Worm (Caenorhabditis elegans): Measurements from ENCODE around the gene T07F10.3.

The T07F10.3 gene

DNA sequence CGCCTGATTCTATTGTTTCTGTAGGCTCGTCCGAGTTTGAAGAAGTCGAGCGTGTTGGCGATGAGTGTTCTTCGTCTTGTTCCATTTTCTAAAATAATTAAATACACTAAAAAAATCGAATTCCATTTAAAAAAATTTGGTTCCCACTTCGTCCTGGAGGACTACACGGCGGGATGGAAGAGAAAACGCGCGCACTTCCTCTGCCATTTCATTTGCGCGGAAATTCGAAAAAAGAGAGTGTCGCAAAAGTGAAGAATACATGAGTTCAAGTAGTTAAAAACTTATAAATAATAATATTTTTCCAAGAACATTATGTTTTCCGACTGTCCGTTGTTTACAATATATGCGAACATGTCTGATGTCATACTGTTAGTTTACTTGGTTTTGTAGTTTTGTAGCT lies at the start of gene T07F10.3:
TSS of gene T07F10.3 (minus strand) at position 98 of the 400 bp plus-strand sequence.
- TF ChIP-seq W03F9.2 (tag; optimal IDR thresholded peaks at IDR 0.05) (peak; percentile 78), dao-5 (tag; optimal IDR thresholded peaks at IDR 0.05) (no peak), him-1 (tag; optimal IDR thresholded peaks at IDR 0.05) (peak; percentile 82)

DNA sequence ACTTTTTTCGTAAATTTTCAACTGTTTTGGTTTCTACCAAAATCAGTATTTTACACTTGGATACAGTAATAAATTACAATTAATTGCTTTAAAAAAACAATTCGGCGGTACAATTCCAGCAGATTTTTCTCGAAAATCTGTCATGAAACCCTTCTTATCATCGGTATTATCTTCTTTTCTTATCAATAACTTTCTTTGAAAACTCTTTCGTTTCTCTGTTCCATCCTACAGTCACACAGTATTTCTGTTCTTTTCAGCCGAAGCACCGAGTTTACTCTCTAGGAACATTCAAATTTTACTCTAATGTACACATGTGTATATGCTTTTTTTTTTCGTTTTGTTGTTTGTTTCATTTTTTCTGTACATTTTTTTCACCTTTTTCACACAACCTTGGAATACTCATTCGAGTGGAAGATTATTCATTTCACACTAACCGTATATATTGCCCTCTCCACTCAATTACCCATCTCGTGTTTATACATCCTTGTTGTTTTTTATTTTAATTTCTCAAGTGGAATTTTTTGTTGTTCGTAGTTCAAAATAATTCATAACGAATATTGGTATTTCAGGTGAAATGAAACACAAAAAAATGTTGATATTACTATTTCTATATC lies 39.8 kb upstream of the T07F10.3 start, which contains the start of gene nid-1:
TSS of gene nid-1 (plus strand) at position 564 of the 614 bp plus-strand sequence.
- peak; percentile 40 for TF ChIP-seq W03F9.2 (tag; optimal IDR thresholded peaks at IDR 0.05)
- TF ChIP-seq dao-5 (tag; optimal IDR thresholded peaks at IDR 0.05): no peak
- no peak for TF ChIP-seq him-1 (tag; optimal IDR thresholded peaks at IDR 0.05)

DNA sequence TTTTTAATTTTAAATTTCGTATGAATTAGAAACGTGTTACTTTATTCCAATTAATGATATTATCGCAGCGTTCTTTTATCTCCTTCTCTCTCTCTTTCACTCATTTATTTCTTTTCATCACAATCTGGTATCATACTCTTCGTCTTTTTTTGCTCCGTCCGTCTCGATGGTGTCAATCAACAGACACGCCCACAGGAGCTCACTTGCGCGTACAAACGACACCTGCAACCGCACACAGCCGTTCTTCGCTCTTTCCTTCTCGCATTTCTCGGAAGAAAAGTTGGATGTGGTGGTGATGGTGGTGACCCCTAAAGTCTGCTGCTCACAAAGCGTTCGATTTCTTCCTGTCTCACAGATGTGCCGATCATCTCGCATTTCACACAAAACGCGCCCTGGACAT lies 38.8 kb upstream of the T07F10.3 start:
- TF ChIP-seq W03F9.2 (tag; optimal IDR thresholded peaks at IDR 0.05) (no peak), dao-5 (tag; optimal IDR thresholded peaks at IDR 0.05) (no peak), him-1 (tag; optimal IDR thresholded peaks at IDR 0.05) (no peak)

DNA sequence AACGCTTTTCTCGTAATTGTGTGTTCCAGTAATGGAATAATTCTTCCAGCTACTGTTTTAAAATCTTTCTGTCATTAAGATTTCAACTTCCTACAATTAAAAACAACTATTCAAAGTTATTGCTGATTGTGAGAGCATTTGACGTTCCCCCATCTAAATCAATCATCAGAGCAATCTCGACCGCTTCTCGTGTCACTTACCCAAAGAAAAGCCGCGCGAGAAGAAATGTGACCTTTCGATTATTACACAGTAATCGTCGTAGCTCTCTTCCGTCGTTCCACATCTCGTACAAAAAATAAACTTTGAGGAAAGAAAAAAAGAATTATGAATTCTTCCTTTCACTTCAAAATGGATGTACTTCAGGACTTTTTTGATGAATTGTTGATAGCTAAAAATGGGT lies 37.6 kb upstream of the T07F10.3 start:
- no peak for TF ChIP-seq W03F9.2 (tag; optimal IDR thresholded peaks at IDR 0.05)
- TF ChIP-seq dao-5 (tag; optimal IDR thresholded peaks at IDR 0.05): no peak
- no peak for TF ChIP-seq him-1 (tag; optimal IDR thresholded peaks at IDR 0.05)

DNA sequence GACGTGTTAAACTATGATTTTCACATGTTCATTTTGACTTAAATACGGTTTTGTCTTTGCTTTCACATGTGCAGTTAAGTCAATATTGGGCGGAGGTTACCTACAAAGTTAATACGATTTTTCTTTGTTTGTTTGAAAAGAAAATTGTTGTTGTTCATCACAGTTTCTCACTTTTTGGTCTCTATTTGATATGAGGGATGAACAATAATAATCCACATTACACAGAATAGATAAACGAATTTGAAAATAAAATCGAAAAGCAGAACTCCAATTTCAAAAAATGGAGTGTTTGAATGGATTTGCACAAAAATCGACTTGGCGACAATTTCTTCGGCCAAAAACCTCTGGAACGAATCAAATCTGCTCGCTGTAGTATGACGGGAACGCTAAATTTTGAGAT lies 36.9 kb upstream of the T07F10.3 start, which contains the start of gene ttr-29:
TSS of gene ttr-29 (minus strand) at position 101 of the 400 bp plus-strand sequence.
- TF ChIP-seq dao-5 (tag; optimal IDR thresholded peaks at IDR 0.05) (no peak), W03F9.2 (tag; optimal IDR thresholded peaks at IDR 0.05) (no peak), him-1 (tag; optimal IDR thresholded peaks at IDR 0.05) (no peak)

- TF ChIP-seq him-1 (tag; optimal IDR thresholded peaks at IDR 0.05): no peak
- no peak for TF ChIP-seq dao-5 (tag; optimal IDR thresholded peaks at IDR 0.05)
- TF ChIP-seq W03F9.2 (tag; optimal IDR thresholded peaks at IDR 0.05): no peak
These were observed 35.2 kb upstream of the T07F10.3 start, which contains the start of gene ttr-28 for ce11 chrV:12905074-12905473. Gene ttr-28 (minus strand): TSS chrV:12905174.

ce11 chrV:12904054-12904453 lies 34.2 kb upstream of the T07F10.3 start, which contains the start of gene ttr-27:
Gene ttr-27 (minus strand): TSS chrV:12904098.
- TF ChIP-seq him-1 (tag; optimal IDR thresholded peaks at IDR 0.05): no peak
- no peak for TF ChIP-seq dao-5 (tag; optimal IDR thresholded peaks at IDR 0.05)
- TF ChIP-seq W03F9.2 (tag; optimal IDR thresholded peaks at IDR 0.05): no peak

DNA sequence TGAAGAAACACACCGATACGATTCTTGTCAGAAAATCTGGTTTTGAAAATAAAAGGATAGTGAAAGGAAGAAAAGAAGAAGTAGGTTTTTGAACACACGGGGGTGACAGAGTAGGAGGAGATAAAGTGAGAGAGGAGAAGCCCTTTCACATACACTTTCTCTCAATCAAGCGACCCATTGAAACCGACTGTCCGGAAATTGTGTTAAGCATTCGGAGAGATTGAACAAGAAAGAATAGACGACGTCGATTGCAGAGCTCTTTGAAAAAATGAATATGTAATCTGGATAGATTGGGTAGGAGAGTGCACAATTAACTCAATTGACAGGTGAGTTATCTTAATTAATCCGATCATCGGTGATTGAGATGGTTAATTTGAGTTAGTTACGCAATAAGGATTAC lies 31.5 kb upstream of the T07F10.3 start:
- TF ChIP-seq dao-5 (tag; optimal IDR thresholded peaks at IDR 0.05) (no peak), him-1 (tag; optimal IDR thresholded peaks at IDR 0.05) (no peak), W03F9.2 (tag; optimal IDR thresholded peaks at IDR 0.05) (no peak)

- no peak for TF ChIP-seq W03F9.2 (tag; optimal IDR thresholded peaks at IDR 0.05)
- TF ChIP-seq dao-5 (tag; optimal IDR thresholded peaks at IDR 0.05): no peak
- TF ChIP-seq him-1 (tag; optimal IDR thresholded peaks at IDR 0.05): no peak
These were observed 28.9 kb upstream of the T07F10.3 start for ce11 chrV:12898583-12899232.

- TF ChIP-seq dao-5 (tag; optimal IDR thresholded peaks at IDR 0.05): no peak
- no peak for TF ChIP-seq W03F9.2 (tag; optimal IDR thresholded peaks at IDR 0.05)
- no peak for TF ChIP-seq him-1 (tag; optimal IDR thresholded peaks at IDR 0.05)
These were observed 27.5 kb upstream of the T07F10.3 start for ce11 chrV:12897338-12897737.

DNA sequence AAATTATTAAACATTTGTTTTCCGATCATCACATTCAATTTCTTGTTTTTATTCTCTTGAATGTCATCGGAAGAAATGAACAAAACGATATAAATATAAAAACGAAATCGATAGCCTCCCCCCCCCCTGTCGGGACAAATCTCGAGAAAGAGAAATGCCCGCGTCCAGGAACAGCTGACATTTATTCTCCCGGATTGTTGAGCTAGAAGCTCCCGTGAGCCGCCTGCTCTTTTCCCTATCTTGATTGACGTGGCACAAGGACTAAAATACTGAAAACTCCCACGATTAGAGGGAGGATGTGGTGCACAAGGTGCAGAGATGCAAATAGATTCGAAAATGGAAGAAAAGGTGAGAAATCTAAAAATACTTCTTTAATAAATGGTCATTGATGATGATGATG lies 27.0 kb upstream of the T07F10.3 start:
- no peak for TF ChIP-seq dao-5 (tag; optimal IDR thresholded peaks at IDR 0.05)
- TF ChIP-seq W03F9.2 (tag; optimal IDR thresholded peaks at IDR 0.05): no peak
- TF ChIP-seq him-1 (tag; optimal IDR thresholded peaks at IDR 0.05): no peak

DNA sequence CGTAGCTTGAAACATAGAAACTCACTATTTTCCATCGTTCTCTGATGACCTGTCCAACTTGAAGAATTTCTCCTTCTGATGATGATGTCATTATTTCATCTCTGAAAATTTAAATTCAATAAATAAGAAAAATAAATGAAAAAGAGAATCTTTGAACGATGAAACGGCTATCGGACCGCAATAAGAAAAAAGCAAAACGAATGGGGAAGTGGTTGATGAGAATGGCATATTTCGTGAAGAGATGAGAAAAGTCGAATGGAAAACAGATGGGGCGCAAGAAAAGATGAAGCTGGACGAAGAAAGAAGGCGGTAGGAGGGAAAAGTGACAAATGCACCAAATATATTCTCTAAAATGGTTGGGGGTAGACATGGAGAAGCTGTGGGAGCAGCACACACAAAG lies 25.9 kb upstream of the T07F10.3 start, which contains the start of gene ttbk-7:
TSS of gene ttbk-7 (minus strand) at position 101 of the 400 bp plus-strand sequence.
- no peak for TF ChIP-seq dao-5 (tag; optimal IDR thresholded peaks at IDR 0.05)
- TF ChIP-seq him-1 (tag; optimal IDR thresholded peaks at IDR 0.05): no peak
- TF ChIP-seq W03F9.2 (tag; optimal IDR thresholded peaks at IDR 0.05): no peak

ce11 chrV:12885860-12886259 lies 16.0 kb upstream of the T07F10.3 start, which contains the start of gene glb-24:
Gene glb-24 (minus strand): TSS chrV:12885960.
- TF ChIP-seq dao-5 (tag; optimal IDR thresholded peaks at IDR 0.05) (no peak), him-1 (tag; optimal IDR thresholded peaks at IDR 0.05) (no peak), W03F9.2 (tag; optimal IDR thresholded peaks at IDR 0.05) (no peak)

DNA sequence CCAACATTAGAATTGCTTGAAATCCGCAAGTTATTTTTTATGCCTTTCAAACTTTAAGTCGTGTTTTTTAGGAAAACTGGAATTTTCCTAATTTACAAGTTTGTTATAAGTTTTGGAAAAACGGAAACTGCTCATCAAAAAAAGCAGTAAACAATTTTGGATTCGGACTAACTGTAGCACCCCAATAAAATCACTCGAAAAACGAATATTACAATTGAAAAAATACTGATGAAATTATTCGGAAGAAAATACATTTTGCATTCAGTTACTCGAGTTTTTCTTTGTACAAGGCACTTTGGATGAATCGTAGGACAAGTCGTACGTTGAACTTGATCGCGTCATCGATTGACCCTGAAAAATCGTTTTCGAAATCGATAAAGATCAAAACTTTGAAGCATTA lies 12.5 kb upstream of the T07F10.3 start:
- no peak for TF ChIP-seq him-1 (tag; optimal IDR thresholded peaks at IDR 0.05)
- TF ChIP-seq dao-5 (tag; optimal IDR thresholded peaks at IDR 0.05): no peak
- TF ChIP-seq W03F9.2 (tag; optimal IDR thresholded peaks at IDR 0.05): no peak
